Worm (Caenorhabditis elegans): ENCODE results near the gene sre-36.
A peak's percentile ranks its signal among the peaks of the same experiment; 100 is the strongest.

sre-36 gene

DNA sequence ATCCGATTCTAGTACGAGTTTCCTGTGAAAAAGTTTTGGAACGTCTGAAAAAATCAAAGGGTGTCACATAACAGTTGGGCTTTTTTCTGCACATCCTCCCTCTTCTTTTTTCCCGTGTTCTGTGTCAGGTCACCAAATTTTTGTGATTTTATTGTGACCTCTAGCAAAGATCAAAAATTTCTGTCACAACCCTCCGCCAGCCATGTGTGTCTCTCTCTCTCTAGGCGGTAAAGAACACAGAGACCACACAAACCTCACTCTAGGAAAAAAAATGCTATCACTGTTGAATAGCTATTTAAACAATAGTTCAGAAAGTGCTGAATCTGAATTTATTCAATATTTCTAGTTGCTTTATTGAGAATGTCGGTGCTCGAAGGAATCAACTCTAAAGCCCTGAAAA lies 8.8 kb upstream of the sre-36 start, which contains the start of gene gst-44:
Gene gst-44 (plus strand): TSS at position 237 of the 400 bp plus-strand sequence.
- TF ChIP-seq nhr-77 (tag; optimal IDR thresholded peaks at IDR 0.05) (no peak), fos-1 (tag; optimal IDR thresholded peaks at IDR 0.05) (no peak), pqm-1 (tag; optimal IDR thresholded peaks at IDR 0.05) (peak; percentile 30), jun-1 (tag; optimal IDR thresholded peaks at IDR 0.05) (no peak), elt-2 (tag; optimal IDR thresholded peaks at IDR 0.05) (peak; percentile 39)

DNA sequence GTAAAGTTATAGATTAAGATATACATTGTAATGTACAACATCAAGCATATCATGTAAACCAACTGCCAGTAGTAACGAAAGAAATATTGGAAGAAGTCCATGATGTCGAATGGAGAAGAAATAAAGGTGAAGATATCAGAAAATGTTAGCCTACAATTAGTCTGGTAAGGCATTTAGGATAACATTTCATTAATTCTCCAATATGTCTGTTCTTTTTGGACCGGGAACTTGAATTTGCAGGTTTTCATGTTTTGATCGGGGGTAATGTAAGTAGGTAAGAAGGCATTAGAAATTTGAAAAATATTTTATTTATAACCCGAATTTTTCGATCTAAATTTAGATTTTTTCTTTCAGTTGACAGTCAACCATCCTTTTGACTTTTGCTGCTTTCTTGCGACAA lies 5.8 kb upstream of the sre-36 start, which contains the start of gene srd-63:
Gene srd-63 (minus strand): TSS at position 101 of the 400 bp plus-strand sequence.
- no peak for TF ChIP-seq nfya-1 (tag; optimal IDR thresholded peaks at IDR 0.05; ENCODE audit: insufficient read depth)
- no peak for TF ChIP-seq nhr-28 (tag; optimal IDR thresholded peaks at IDR 0.05)
- TF ChIP-seq ama-1 (optimal IDR thresholded peaks at IDR 0.05) = no peak
- no peak for TF ChIP-seq ceh-16 (tag; optimal IDR thresholded peaks at IDR 0.05)
- no peak for TF ChIP-seq nhr-77 (tag; optimal IDR thresholded peaks at IDR 0.05)
- TF ChIP-seq zag-1 (tag; optimal IDR thresholded peaks at IDR 0.05) = no peak
- no peak for TF ChIP-seq lin-15B (tag; optimal IDR thresholded peaks at IDR 0.05)

- TF ChIP-seq elt-1 (tag; optimal IDR thresholded peaks at IDR 0.05) = no peak
- peak; percentile 74 for TF ChIP-seq elt-2 (tag; optimal IDR thresholded peaks at IDR 0.05)
- no peak for TF ChIP-seq ztf-4 (tag; optimal IDR thresholded peaks at IDR 0.05)
- peak; percentile 46 for TF ChIP-seq pha-4 (tag; optimal IDR thresholded peaks at IDR 0.05)
- peak; percentile 1 for TF ChIP-seq hmg-11 (tag; optimal IDR thresholded peaks at IDR 0.05)
- no peak for TF ChIP-seq unc-39 (tag; optimal IDR thresholded peaks at IDR 0.05)
- peak; percentile 36 for TF ChIP-seq jun-1 (tag; optimal IDR thresholded peaks at IDR 0.05)
- TF ChIP-seq nhr-23 (tag; optimal IDR thresholded peaks at IDR 0.05) = peak; percentile 23
- peak; percentile 8 for TF ChIP-seq ceh-28 (tag; optimal IDR thresholded peaks at IDR 0.05)
- no peak for TF ChIP-seq R02D3.7 (tag; optimal IDR thresholded peaks at IDR 0.05)
- TF ChIP-seq lsy-12 (tag; optimal IDR thresholded peaks at IDR 0.05) = no peak
- TF ChIP-seq pqm-1 (tag; optimal IDR thresholded peaks at IDR 0.05) = peak; percentile 86
These were observed 4.4 kb upstream of the sre-36 start, which contains the start of gene F13A7.11 for ce11 chrV:16395131-16395530. F13A7.11 (minus strand) TSS chrV:16395304.

- no peak for TF ChIP-seq ztf-11 (tag; optimal IDR thresholded peaks at IDR 0.05)
- no peak for TF ChIP-seq nhr-67 (tag; optimal IDR thresholded peaks at IDR 0.05)
- no peak for TF ChIP-seq nhr-76 (tag; optimal IDR thresholded peaks at IDR 0.05)
- no peak for TF ChIP-seq jun-1 (tag; optimal IDR thresholded peaks at IDR 0.05)
- TF ChIP-seq skn-1 (tag; optimal IDR thresholded peaks at IDR 0.05) = no peak
- no peak for TF ChIP-seq unc-39 (tag; optimal IDR thresholded peaks at IDR 0.05)
- no peak for TF ChIP-seq ceh-9 (tag; optimal IDR thresholded peaks at IDR 0.05)
- no peak for TF ChIP-seq nhr-237 (tag; optimal IDR thresholded peaks at IDR 0.05)
- no peak for TF ChIP-seq elt-3 (tag; optimal IDR thresholded peaks at IDR 0.05)
- no peak for TF ChIP-seq nhr-77 (tag; optimal IDR thresholded peaks at IDR 0.05)
- no peak for TF ChIP-seq ZK546.5 (tag; optimal IDR thresholded peaks at IDR 0.05)
- TF ChIP-seq ceh-28 (tag; optimal IDR thresholded peaks at IDR 0.05) = no peak
- TF ChIP-seq mdl-1 (tag; optimal IDR thresholded peaks at IDR 0.05) = no peak
- no peak for TF ChIP-seq elt-1 (tag; optimal IDR thresholded peaks at IDR 0.05)
- TF ChIP-seq lin-15B (tag; optimal IDR thresholded peaks at IDR 0.05) = no peak
These were observed 3.7 kb upstream of the sre-36 start, which contains the start of gene F13A7.12 for ce11 chrV:16395739-16396138. F13A7.12 (plus strand) TSS chrV:16396039.

DNA sequence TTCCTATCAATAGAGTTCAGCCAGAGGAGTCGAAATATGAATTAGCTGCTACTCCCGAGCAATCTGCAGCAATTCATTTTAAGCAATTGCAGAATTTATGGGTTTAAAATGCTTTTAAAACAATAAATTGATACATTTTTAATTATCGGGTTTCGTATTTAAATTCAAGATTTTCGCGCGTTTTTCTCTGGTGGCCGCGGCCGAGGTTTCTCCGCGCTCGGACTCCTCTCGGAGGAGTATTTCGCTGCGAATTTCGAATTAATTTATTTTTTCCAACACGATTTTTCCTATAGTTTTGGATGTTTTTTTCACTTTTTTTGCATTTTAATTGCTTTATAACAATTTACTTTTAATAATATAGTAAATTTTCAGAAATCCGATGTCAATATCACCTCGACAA lies 2.0 kb downstream of the sre-36 start, which contains the start of gene F13A7.14:
Gene F13A7.14 (plus strand): TSS at position 373 of the 400 bp plus-strand sequence.
- TF ChIP-seq ztf-11 (tag; optimal IDR thresholded peaks at IDR 0.05) = no peak
- TF ChIP-seq sea-2 (GFP tag; optimal IDR thresholded peaks at IDR 0.05) = no peak
- no peak for TF ChIP-seq unc-62 (GFP tag; optimal IDR thresholded peaks at IDR 0.05)
- no peak for TF ChIP-seq nhr-77 (tag; optimal IDR thresholded peaks at IDR 0.05)
- TF ChIP-seq nhr-237 (tag; optimal IDR thresholded peaks at IDR 0.05) = no peak
- TF ChIP-seq elt-2 (tag; optimal IDR thresholded peaks at IDR 0.05) = peak; percentile 41
- TF ChIP-seq unc-39 (tag; optimal IDR thresholded peaks at IDR 0.05) = no peak
- no peak for TF ChIP-seq daf-12 (tag; optimal IDR thresholded peaks at IDR 0.05)
- peak; percentile 73 for TF ChIP-seq lsy-12 (tag; optimal IDR thresholded peaks at IDR 0.05)
- TF ChIP-seq ceh-82 (tag; optimal IDR thresholded peaks at IDR 0.05) = no peak
- peak; percentile 81 for TF ChIP-seq nhr-23 (tag; optimal IDR thresholded peaks at IDR 0.05)
- TF ChIP-seq fos-1 (tag; optimal IDR thresholded peaks at IDR 0.05) = no peak
- no peak for TF ChIP-seq nhr-76 (tag; optimal IDR thresholded peaks at IDR 0.05)
- TF ChIP-seq ceh-28 (tag; optimal IDR thresholded peaks at IDR 0.05) = peak; percentile 16
- no peak for TF ChIP-seq egl-27 (tag; optimal IDR thresholded peaks at IDR 0.05)
- no peak for TF ChIP-seq ama-1 (optimal IDR thresholded peaks at IDR 0.05)
- peak; percentile 73 for TF ChIP-seq pha-4 (tag; optimal IDR thresholded peaks at IDR 0.05)
- peak; percentile 83 for TF ChIP-seq nfya-1 (tag; optimal IDR thresholded peaks at IDR 0.05; ENCODE audit: insufficient read depth)
- no peak for TF ChIP-seq zag-1 (tag; optimal IDR thresholded peaks at IDR 0.05)
- TF ChIP-seq ZK546.5 (tag; optimal IDR thresholded peaks at IDR 0.05) = no peak
- TF ChIP-seq nhr-28 (tag; optimal IDR thresholded peaks at IDR 0.05) = no peak
- TF ChIP-seq lin-39 (tag; optimal IDR thresholded peaks at IDR 0.05) = peak; percentile 65
- TF ChIP-seq nhr-43 (tag; optimal IDR thresholded peaks at IDR 0.05; ENCODE audit: poor library complexity, severe bottlenecking) = peak; percentile 90
- TF ChIP-seq lin-15B (tag; optimal IDR thresholded peaks at IDR 0.05) = peak; percentile 76
- TF ChIP-seq jun-1 (tag; optimal IDR thresholded peaks at IDR 0.05) = no peak
- TF ChIP-seq hmg-11 (tag; optimal IDR thresholded peaks at IDR 0.05) = peak; percentile 63
- no peak for TF ChIP-seq mdl-1 (tag; optimal IDR thresholded peaks at IDR 0.05)
- TF ChIP-seq ceh-16 (tag; optimal IDR thresholded peaks at IDR 0.05) = no peak
- no peak for TF ChIP-seq mml-1 (tag; optimal IDR thresholded peaks at IDR 0.05)
- TF ChIP-seq ztf-4 (tag; optimal IDR thresholded peaks at IDR 0.05) = no peak
- peak; percentile 45 for TF ChIP-seq nhr-25 (tag; optimal IDR thresholded peaks at IDR 0.05)
- peak; percentile 29 for TF ChIP-seq skn-1 (tag; optimal IDR thresholded peaks at IDR 0.05)
- TF ChIP-seq nhr-12 (tag; optimal IDR thresholded peaks at IDR 0.05) = no peak
- TF ChIP-seq pqm-1 (tag; optimal IDR thresholded peaks at IDR 0.05) = peak; percentile 26
- TF ChIP-seq elt-3 (tag; optimal IDR thresholded peaks at IDR 0.05) = no peak
- TF ChIP-seq elt-1 (tag; optimal IDR thresholded peaks at IDR 0.05) = peak; percentile 17
- TF ChIP-seq aly-2 (tag; optimal IDR thresholded peaks at IDR 0.05) = no peak

All from whole organism, L3 larva.